Fruit fly (Drosophila melanogaster) whole organism, embryonic: Measurements from ENCODE around the gene Atx2.

Experiments used
- ATbp ChIP-seq: fragments of 200-800 bp; sonication (Bioruptor generic); optimal IDR thresholded peaks from 2 replicates; lab custom pipeline; 2017; ENCODE audit warnings: missing biosample characterization, mild to moderate bottlenecking, missing genetic modification characterization, missing genetic modification reagents
- Asciz ChIP-seq: fragments of 200-800 bp; sonication (Bioruptor generic); optimal IDR thresholded peaks from 2 replicates; lab custom pipeline; 2017; ENCODE audit warnings: missing biosample characterization, mild to moderate bottlenecking, missing genetic modification characterization, missing genetic modification reagents
- BEAF-32 ChIP-seq: fragments of 200-800 bp; sonication (Bioruptor generic); optimal IDR thresholded peaks from 3 replicates; lab custom pipeline; 2017; ENCODE audit warnings: missing biosample characterization, missing genetic modification characterization, mild to moderate bottlenecking, moderate library complexity, missing genetic modification reagents
- CG10209 ChIP-seq: fragments of 200-800 bp; sonication (Bioruptor generic); optimal IDR thresholded peaks from 3 replicates; lab custom pipeline; 2017; ENCODE audit warnings: missing biosample characterization, mild to moderate bottlenecking, missing genetic modification characterization, missing genetic modification reagents
- CG10979 ChIP-seq: fragments of 200-800 bp; sonication (Bioruptor generic); optimal IDR thresholded peaks from 2 replicates; lab custom pipeline; 2018; ENCODE audit warnings: missing biosample characterization, mild to moderate bottlenecking, missing genetic modification characterization, moderate library complexity
- CG11504 ChIP-seq: fragments of 200-800 bp; sonication (Bioruptor generic); optimal IDR thresholded peaks from 3 replicates; lab custom pipeline; 2019; ENCODE audit warnings: missing biosample characterization, mild to moderate bottlenecking, missing genetic modification characterization, moderate library complexity
- CG12391 ChIP-seq: fragments of 200-800 bp; sonication (Bioruptor generic); optimal IDR thresholded peaks from 3 replicates; lab custom pipeline; 2018; ENCODE audit warnings: missing biosample characterization, mild to moderate bottlenecking, missing genetic modification characterization, moderate library complexity
- CG13624 ChIP-seq: fragments of 200-800 bp; sonication (Bioruptor generic); optimal IDR thresholded peaks from 2 replicates; lab custom pipeline; 2016; ENCODE audit warnings: missing biosample characterization, missing genetic modification characterization
- CG15601 ChIP-seq: fragments of 200-800 bp; sonication (Bioruptor generic); optimal IDR thresholded peaks from 3 replicates; lab custom pipeline; 2019; ENCODE audit warnings: missing biosample characterization, mild to moderate bottlenecking, missing genetic modification characterization, moderate library complexity
- CG17361 ChIP-seq: fragments of 200-800 bp; sonication (Bioruptor generic); IDR thresholded peaks from 3 replicates; pipeline ENCODE4 v1.3.6; 2022; ENCODE audit warnings: missing biosample characterization, missing genetic modification characterization
- CG18262 ChIP-seq: fragments of 200-800 bp; optimal IDR thresholded peaks from 3 replicates; lab custom pipeline; 2019; ENCODE audit warnings: missing biosample characterization, mild to moderate bottlenecking, missing genetic modification characterization, moderate library complexity
- CG2678 ChIP-seq: fragments of 200-800 bp; sonication (Bioruptor generic); optimal IDR thresholded peaks from 3 replicates; lab custom pipeline; 2019; ENCODE audit warnings: missing biosample characterization, mild to moderate bottlenecking, missing genetic modification characterization, moderate library complexity
- CG3407 ChIP-seq: fragments of 200-800 bp; sonication (Bioruptor generic); optimal IDR thresholded peaks from 2 replicates; lab custom pipeline; 2018; ENCODE audit warnings: missing biosample characterization, mild to moderate bottlenecking, missing genetic modification characterization
- CG5953 ChIP-seq: fragments of 200-800 bp; sonication (Bioruptor generic); IDR thresholded peaks from 2 replicates; pipeline ENCODE4 v1.3.6; 2022; ENCODE audit warnings: missing biosample characterization, missing genetic modification characterization
- CG6689 ChIP-seq: fragments of 200-800 bp; sonication (Bioruptor generic); IDR thresholded peaks from 2 replicates; pipeline ENCODE4 v1.3.6; 2022; ENCODE audit warnings: missing biosample characterization, missing genetic modification characterization
- CHES-1-like ChIP-seq: fragments of 200-800 bp; sonication (Bioruptor generic); optimal IDR thresholded peaks from 2 replicates; lab custom pipeline; 2016; ENCODE audit warnings: missing biosample characterization, missing genetic modification characterization
- D19A ChIP-seq: fragments of 200-800 bp; optimal IDR thresholded peaks from 3 replicates; lab custom pipeline; 2019; ENCODE audit warnings: missing biosample characterization, mild to moderate bottlenecking, missing genetic modification characterization, moderate library complexity
- Dfd ChIP-seq, 2 experiments: fragments of >200 bp; optimal IDR thresholded peaks; 2 replicates each; lab custom pipeline; 2017; ENCODE audit warnings: missing biosample characterization in 2 of 2, missing genetic modification characterization in 2 of 2
- Dip2 ChIP-seq: fragments of 200-800 bp; sonication (Bioruptor generic); IDR thresholded peaks from 2 replicates; pipeline ENCODE4 v1.3.6; 2022; ENCODE audit warnings: missing biosample characterization, missing genetic modification characterization
- Ets65A ChIP-seq: fragments of 200-800 bp; sonication (Bioruptor generic); peaks from one replicate; lab custom pipeline; 2016; ENCODE audit warnings: missing biosample characterization, missing genetic modification characterization
- Fer2 ChIP-seq: fragments of 200-800 bp; sonication (Bioruptor generic); optimal IDR thresholded peaks from 2 replicates; lab custom pipeline; 2018; ENCODE audit warnings: missing biosample characterization, mild to moderate bottlenecking, missing genetic modification characterization, moderate library complexity
- Hr39 ChIP-seq: fragments of >200 bp; optimal IDR thresholded peaks from 2 replicates; lab custom pipeline; 2017
- Lim3 ChIP-seq: fragments of 200-800 bp; sonication (Bioruptor generic); IDR thresholded peaks from 2 replicates; pipeline ENCODE4 v1.3.6; 2022; ENCODE audit warnings: missing biosample characterization, missing genetic modification characterization
- Med ChIP-seq: fragments of 200-800 bp; sonication (Bioruptor generic); peaks from one replicate; lab custom pipeline; 2016; ENCODE audit warnings: missing biosample characterization, missing genetic modification characterization, mild to moderate bottlenecking, inconsistent platforms, moderate library complexity
- Meics ChIP-seq: fragments of 200-800 bp; sonication (Bioruptor generic); optimal IDR thresholded peaks from 2 replicates; lab custom pipeline; 2017; ENCODE audit warnings: missing biosample characterization, mild to moderate bottlenecking, missing genetic modification characterization
- Nf-YB ChIP-seq: fragments of 200-800 bp; sonication (Bioruptor generic); optimal IDR thresholded peaks from 3 replicates; lab custom pipeline; 2019; ENCODE audit warnings: missing biosample characterization, mild to moderate bottlenecking, missing genetic modification characterization, moderate library complexity
- Nf-YC ChIP-seq: fragments of 200-800 bp; optimal IDR thresholded peaks from 3 replicates; lab custom pipeline; 2019; ENCODE audit warnings: missing biosample characterization, mild to moderate bottlenecking, missing genetic modification characterization, moderate library complexity
- NfI ChIP-seq: fragments of 200-800 bp; sonication (Bioruptor generic); optimal IDR thresholded peaks from 3 replicates; lab custom pipeline; 2018; ENCODE audit warnings: missing biosample characterization, mild to moderate bottlenecking, missing genetic modification characterization, moderate library complexity
- Oli ChIP-seq: fragments of 200-800 bp; sonication (Bioruptor generic); optimal IDR thresholded peaks from 2 replicates; lab custom pipeline; 2018; ENCODE audit warnings: missing biosample characterization, mild to moderate bottlenecking, missing genetic modification characterization, moderate library complexity
- Sox102F ChIP-seq: fragments of 200-800 bp; sonication (Bioruptor generic); optimal IDR thresholded peaks from 2 replicates; lab custom pipeline; 2018; ENCODE audit warnings: missing biosample characterization, mild to moderate bottlenecking, missing genetic modification characterization, moderate library complexity
- dysf ChIP-seq: fragments of 200-800 bp; sonication (Bioruptor generic); IDR thresholded peaks from 3 replicates; pipeline ENCODE4 v1.3.6; 2022; ENCODE audit warnings: missing biosample characterization, missing genetic modification characterization
- gce ChIP-seq: fragments of 200-800 bp; sonication (Bioruptor generic); IDR thresholded peaks from 3 replicates; pipeline ENCODE4 v1.3.6; 2022; ENCODE audit warnings: missing biosample characterization, missing genetic modification characterization
- gsb ChIP-seq: fragments of 200-800 bp; sonication (Bioruptor generic); IDR thresholded peaks from 2 replicates; pipeline ENCODE4 v1.3.6; 2022; ENCODE audit warnings: missing biosample characterization, missing genetic modification characterization
- gsb-n ChIP-seq: fragments of 200-800 bp; sonication (Bioruptor generic); optimal IDR thresholded peaks from 3 replicates; lab custom pipeline; 2018; ENCODE audit warnings: missing biosample characterization, mild to moderate bottlenecking, missing genetic modification characterization
- jigr1 ChIP-seq: fragments of 200-800 bp; sonication (Bioruptor generic); IDR thresholded peaks from 3 replicates; pipeline ENCODE4 v1.3.6; 2022; ENCODE audit warnings: missing biosample characterization, missing genetic modification characterization
- ken ChIP-seq: fragments of 200-800 bp; sonication (Bioruptor generic); IDR thresholded peaks from 3 replicates; pipeline ENCODE4 v1.3.6; 2022; ENCODE audit warnings: missing biosample characterization, missing genetic modification characterization
- kni ChIP-seq: fragments of 200-800 bp; sonication (Bioruptor generic); optimal IDR thresholded peaks from 3 replicates; lab custom pipeline; 2017; ENCODE audit warnings: mild to moderate bottlenecking, missing biosample characterization, missing genetic modification reagents, missing genetic modification characterization
- oc ChIP-seq: fragments of 200-800 bp; sonication (Bioruptor generic); optimal IDR thresholded peaks from 2 replicates; lab custom pipeline; 2018; ENCODE audit warnings: missing biosample characterization, mild to moderate bottlenecking, missing genetic modification characterization, moderate library complexity
- pan ChIP-seq, 4 experiments: fragments of >200 bp in 3 of 4; fragments of 200-800 bp in 1 of 4; sonication (Bioruptor generic) in 1 of 4; optimal IDR thresholded peaks in 3 of 4; IDR thresholded peaks in 1 of 4; 2 replicates each; pipeline versions ENCODE4 v1.3.6 to Lab custom; 2017 to 2022; ENCODE audit warnings: missing biosample characterization in 2 of 4, missing genetic modification characterization in 2 of 4, mixed read lengths in 1 of 4
- ranshi ChIP-seq: fragments of 200-800 bp; sonication (Bioruptor generic); IDR thresholded peaks from 2 replicates; pipeline ENCODE4 v1.3.6; 2022; ENCODE audit warnings: missing biosample characterization, missing genetic modification characterization
- schlank ChIP-seq: fragments of 200-800 bp; sonication (Bioruptor generic); optimal IDR thresholded peaks from 2 replicates; lab custom pipeline; 2018; ENCODE audit warnings: missing biosample characterization, mild to moderate bottlenecking, missing genetic modification characterization
- sisA ChIP-seq: fragments of 200-800 bp; sonication (Bioruptor generic); IDR thresholded peaks from 2 replicates; pipeline ENCODE4 v1.3.6; 2022; ENCODE audit warnings: missing biosample characterization, missing genetic modification characterization
- stc ChIP-seq: fragments of 200-800 bp; sonication (Bioruptor generic); IDR thresholded peaks from 2 replicates; pipeline ENCODE4 v1.3.6; 2022; ENCODE audit warnings: missing biosample characterization, missing genetic modification characterization
- ttk ChIP-seq: fragments of 200-800 bp; sonication (Bioruptor generic); IDR thresholded peaks from 2 replicates; pipeline ENCODE4 v2.1.2; 2022; ENCODE audit warnings: missing biosample characterization, missing genetic modification characterization
- vfl ChIP-seq: fragments of 200-800 bp; sonication (Bioruptor generic); optimal IDR thresholded peaks from 2 replicates; lab custom pipeline; 2016; ENCODE audit warnings: missing biosample characterization, missing genetic modification characterization
- wdn ChIP-seq: fragments of 200-800 bp; sonication (Bioruptor generic); IDR thresholded peaks from 2 replicates; pipeline ENCODE4 v1.3.6; 2022; ENCODE audit warnings: missing biosample characterization, missing genetic modification characterization

The Atx2 gene

DNA sequence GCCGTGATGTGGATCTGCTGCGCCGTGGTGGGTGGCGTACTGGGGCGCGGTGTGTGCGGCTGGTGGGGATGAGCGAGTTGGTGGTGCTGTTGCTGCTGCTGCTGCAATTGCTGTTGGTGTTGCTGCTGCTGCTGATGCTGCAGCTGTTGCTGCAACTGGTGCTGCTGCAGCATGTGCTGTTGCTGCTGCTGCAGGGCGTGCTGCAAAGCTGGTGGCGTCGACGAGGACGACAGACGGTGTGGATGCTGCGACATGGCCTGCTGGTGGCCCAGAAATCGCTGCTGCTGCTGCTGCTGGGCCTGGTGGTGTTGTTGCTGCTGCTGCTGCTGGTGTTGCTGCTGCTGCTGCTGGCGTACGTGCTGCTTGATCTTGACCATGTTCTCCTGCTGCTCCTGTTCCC is 16.0 kb downstream of the Atx2 start:
- TF ChIP-seq CG13624 (GFP tag; lab: Kevin White, UChicago) (no peak), CHES-1-like (no peak), Ets65A (GFP tag; lab: Kevin White, UChicago) (peak; percentile 49), Hr39 (lab: Kevin White, UChicago) (peak; percentile 11), Dfd (GFP tag; optimal IDR thresholded peaks at IDR 0.05; lab: Kevin White, UChicago) (peak in 1 of 2 experiments; percentile 28)

- TF ChIP-seq CG10979 (peak; percentile 30), ken (GFP tag; lab: Robert Waterston, UW) (0 out of 3 replicates have a peak, but pooled peaks have one; percentile 37), gce (0 out of 3 replicates have a peak, but pooled peaks have one; percentile 58), gsb (no peak), ranshi (GFP tag; lab: Robert Waterston, UW) (no peak), CG12391 (tag; lab: Kevin White, UChicago) (peak; percentile 18), gsb-n (peak; percentile 1), CG11504 (peak; percentile 64), ttk (GFP tag; lab: Robert Waterston, UW) (peak; percentile 56), sisA (GFP tag; lab: Robert Waterston, UW) (peak; percentile 40), Lim3 (0 out of 2 replicates have a peak, but pooled peaks have one; percentile 20), D19A (peak; percentile 5), Meics (no peak), CG3407 (no peak), Asciz (peak; percentile 29), Dip2 (no peak), kni (peak; percentile 13), Nf-YC (tag; lab: Kevin White, UChicago) (no peak), Sox102F (GFP tag; lab: Kevin White, UChicago) (peak; percentile 60), Fer2 (tag; lab: Kevin White, UChicago) (no peak), BEAF-32 (GFP tag; lab: Kevin White, UChicago) (no peak), CG2678 (tag; lab: Kevin White, UChicago) (peak; percentile 43), CG5953 (GFP tag; lab: Robert Waterston, UW) (peak; percentile 34; the same call in 1 of the 2 replicates), CG17361 (GFP tag; lab: Robert Waterston, UW) (0 out of 3 replicates have a peak, but pooled peaks have one; percentile 16), jigr1 (GFP tag; lab: Robert Waterston, UW) (no peak), Med (GFP tag; lab: Kevin White, UChicago) (no peak), CG18262 (peak; percentile 29), schlank (no peak), CG10209 (GFP tag; lab: Kevin White, UChicago) (peak; percentile 5), CG15601 (peak; percentile 42), ATbp (GFP tag; lab: Kevin White, UChicago) (peak; percentile 42), pan (optimal IDR thresholded peaks at IDR 0.05; lab: Kevin White, UChicago) (no peak), pan (GFP tag; optimal IDR thresholded peaks at IDR 0.05 in 1 of 2, IDR thresholded peaks at IDR 0.05 in 1 of 2) (peak in 1 of 2 experiments; percentile 22), vfl (GFP tag; lab: Kevin White, UChicago) (no peak), stc (GFP tag; lab: Robert Waterston, UW) (peak; percentile 59), Nf-YB (GFP tag; lab: Kevin White, UChicago) (no peak), Oli (tag; lab: Kevin White, UChicago) (peak; percentile 43), wdn (no peak), Ets65A (GFP tag; lab: Kevin White, UChicago) (peak; percentile 65), NfI (no peak), oc (tag; lab: Kevin White, UChicago) (peak; percentile 14), dysf (peak; percentile 51; the same call in 1 of the 3 replicates), CG6689 (GFP tag; lab: Robert Waterston, UW) (0 out of 2 replicates have a peak, but pooled peaks have one; percentile 34)
Observed at dm6 chr3R:15425638-15426487, 17.6 kb downstream of the Atx2 start.
